Fruit fly (Drosophila melanogaster): Measurements from ENCODE around the gene hdm.
A peak's percentile ranks its signal among the peaks of the same experiment; 100 is the strongest.

Gene hdm

DNA sequence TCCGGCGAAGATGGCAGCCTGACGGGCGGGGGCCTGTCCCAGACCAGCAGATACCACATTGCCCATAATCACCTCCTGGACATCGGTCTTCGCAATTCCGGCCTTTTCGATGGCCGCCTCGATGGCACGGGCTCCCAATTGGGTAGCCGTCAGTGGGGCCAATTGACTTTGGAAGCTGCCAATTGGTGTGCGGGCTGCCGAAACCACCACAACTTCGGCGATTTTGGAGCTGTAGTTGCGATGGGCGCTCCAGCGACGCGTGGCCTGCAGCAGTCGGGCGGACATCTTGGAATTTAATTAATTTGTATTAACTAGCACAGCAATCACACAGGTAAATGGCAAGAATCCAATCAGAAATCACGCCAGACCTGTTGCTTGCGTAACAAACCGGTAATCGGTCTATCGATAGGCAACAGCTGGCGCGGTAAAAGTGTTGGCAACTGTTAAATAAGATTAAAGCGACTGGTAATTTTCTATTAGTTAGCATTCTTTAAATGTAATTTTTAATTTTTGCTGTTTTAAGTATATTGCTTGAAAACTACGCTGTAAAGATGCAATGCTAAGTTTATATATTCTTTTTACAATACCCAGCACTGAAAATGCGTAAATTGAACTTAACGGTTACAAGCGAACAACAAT is 31.4 kb downstream of the hdm start, which contains the start of gene Acat1 (continued):
- no peak for TF ChIP-seq CG11723 (GFP tag; optimal IDR thresholded peaks at IDR 0.05)
- TF ChIP-seq CG15073 (GFP tag; optimal IDR thresholded peaks at IDR 0.05), result no peak
- TF ChIP-seq CG4730 (GFP tag; IDR thresholded peaks at IDR 0.05), result peak; percentile 36; the same call in 1 of the 2 replicates
- peak; percentile 39 for TF ChIP-seq kay (GFP tag; optimal IDR thresholded peaks at IDR 0.05)
- TF ChIP-seq MBD-R2 (GFP tag; IDR thresholded peaks at IDR 0.05), result peak; percentile 60; the same call in 1 of the 2 replicates
- 0 out of 4 replicates have a peak, but pooled peaks have one; percentile 56 for TF ChIP-seq chinmo (GFP tag; IDR thresholded peaks at IDR 0.05; ENCODE audit: partially characterized antibody)
- TF ChIP-seq CG3407 (GFP tag; optimal IDR thresholded peaks at IDR 0.05), result peak; percentile 33
- TF ChIP-seq CG4617 (GFP tag; optimal IDR thresholded peaks at IDR 0.05; ENCODE audit: borderline replicate concordance), result no peak
- TF ChIP-seq exex (tag; optimal IDR thresholded peaks at IDR 0.05), result peak; percentile 12
- peak; percentile 22; the same call in 1 of the 3 replicates for TF ChIP-seq Dbx (GFP tag; IDR thresholded peaks at IDR 0.05)
- TF ChIP-seq Xbp1 (GFP tag; optimal IDR thresholded peaks at IDR 0.05), result peak; percentile 56
- TF ChIP-seq twi (tag; optimal IDR thresholded peaks at IDR 0.05), result no peak
- no peak for TF ChIP-seq emc (GFP tag; optimal IDR thresholded peaks at IDR 0.05)
- TF ChIP-seq ac (GFP tag; optimal IDR thresholded peaks at IDR 0.05), result no peak
- no peak for TF ChIP-seq Dek (tag; optimal IDR thresholded peaks at IDR 0.05)
- TF ChIP-seq sna (GFP tag; IDR thresholded peaks at IDR 0.05; ENCODE audit: partially characterized antibody), result 0 out of 2 replicates have a peak, but pooled peaks have one; percentile 29
- TF ChIP-seq cas (GFP tag; IDR thresholded peaks at IDR 0.05), result no peak
- peak; percentile 42 for TF ChIP-seq bcd (GFP tag; optimal IDR thresholded peaks at IDR 0.05)
- no peak for TF ChIP-seq CG4328 (GFP tag; optimal IDR thresholded peaks at IDR 0.05)
- no peak for TF ChIP-seq Eip74EF (GFP tag; optimal IDR thresholded peaks at IDR 0.05)
- peak; percentile 65 for TF ChIP-seq slbo (GFP tag; IDR thresholded peaks at IDR 0.05)
- no peak for TF ChIP-seq Sin3A (optimal IDR thresholded peaks at IDR 0.05)
- TF ChIP-seq Ptx1 (GFP tag; IDR thresholded peaks at IDR 0.05), result peak; percentile 72
- no peak for TF ChIP-seq CG10959 (GFP tag; IDR thresholded peaks at IDR 0.05)
- TF ChIP-seq Ssrp (tag; optimal IDR thresholded peaks at IDR 0.05), result peak; percentile 18
- no peak for TF ChIP-seq Ravus (GFP tag; IDR thresholded peaks at IDR 0.05)
- TF ChIP-seq BEAF-32 (GFP tag; optimal IDR thresholded peaks at IDR 0.05), result peak; percentile 57
- no peak for TF ChIP-seq Adf1 (GFP tag; IDR thresholded peaks at IDR 0.05)
- peak; percentile 44 for TF ChIP-seq CG1602 (GFP tag; optimal IDR thresholded peaks at IDR 0.05)
- TF ChIP-seq Hmr (GFP tag; optimal IDR thresholded peaks at IDR 0.05), result peak; percentile 59
- TF ChIP-seq scrt (GFP tag; optimal IDR thresholded peaks at IDR 0.05), result peak; percentile 91
- TF ChIP-seq z (GFP tag; IDR thresholded peaks at IDR 0.05), result no peak
- TF ChIP-seq CG17802 (tag; optimal IDR thresholded peaks at IDR 0.05), result no peak
- peak; percentile 41; the same call in 1 of the 2 replicates for TF ChIP-seq CG11247 (GFP tag; IDR thresholded peaks at IDR 0.05)
- no peak for TF ChIP-seq H15 (GFP tag; IDR thresholded peaks at IDR 0.05)
- TF ChIP-seq CG34422 (GFP tag; IDR thresholded peaks at IDR 0.05), result peak; percentile 58
- no peak for TF ChIP-seq h (optimal IDR thresholded peaks at IDR 0.05)
- peak; percentile 71 for TF ChIP-seq Dip3 (GFP tag; optimal IDR thresholded peaks at IDR 0.05)
- TF ChIP-seq tap (tag; optimal IDR thresholded peaks at IDR 0.05), result peak; percentile 27
- no peak for TF ChIP-seq CG16863 (GFP tag; optimal IDR thresholded peaks at IDR 0.05)
- peak; percentile 28 for TF ChIP-seq CG12744 (GFP tag; optimal IDR thresholded peaks at IDR 0.05)
- no peak for TF ChIP-seq CG43689 (GFP tag; IDR thresholded peaks at IDR 0.05)
- TF ChIP-seq Hsf (GFP tag; optimal IDR thresholded peaks at IDR 0.05), result peak; percentile 69
- TF ChIP-seq br (optimal IDR thresholded peaks at IDR 0.05), result no peak
- TF ChIP-seq Trl (optimal IDR thresholded peaks at IDR 0.05), result no peak
- TF ChIP-seq Trl (GFP tag; optimal IDR thresholded peaks at IDR 0.05), result peak; percentile 52
- no peak for TF ChIP-seq Lpt (GFP tag; optimal IDR thresholded peaks at IDR 0.05)
- peak; percentile 18; the same call in 1 of the 2 replicates for TF ChIP-seq CG14014 (GFP tag; IDR thresholded peaks at IDR 0.05)
- TF ChIP-seq CG10462 (GFP tag; optimal IDR thresholded peaks at IDR 0.05), result peak; percentile 23
- no peak for TF ChIP-seq gcm2 (GFP tag; optimal IDR thresholded peaks at IDR 0.05)
- peak; percentile 35 for TF ChIP-seq bab2 (GFP tag; optimal IDR thresholded peaks at IDR 0.05)
- peak; percentile 52 for TF ChIP-seq CG4424 (GFP tag; optimal IDR thresholded peaks at IDR 0.05)
